Fruit fly (Drosophila melanogaster) whole organism, embryonic: ENCODE results near the gene LanB1.

Experiments
- ATbp ChIP-seq: fragments of 200-800 bp; sonication (Bioruptor generic); optimal IDR thresholded peaks from 2 replicates; lab custom pipeline; 2017; ENCODE audit warnings: missing biosample characterization, mild to moderate bottlenecking, missing genetic modification characterization, missing genetic modification reagents
- Abd-B ChIP-seq: fragments of 200-800 bp; sonication (Bioruptor generic); optimal IDR thresholded peaks from 2 replicates; lab custom pipeline; 2018; ENCODE audit warnings: missing biosample characterization, mild to moderate bottlenecking, missing genetic modification characterization, moderate library complexity
- Aef1 ChIP-seq: fragments of 200-800 bp; sonication (Bioruptor generic); IDR thresholded peaks from 3 replicates; pipeline ENCODE4 v1.3.6; 2022; ENCODE audit warnings: missing biosample characterization, missing genetic modification characterization
- CG14014 ChIP-seq: fragments of 200-800 bp; sonication (Bioruptor generic); IDR thresholded peaks from 2 replicates; pipeline ENCODE4 v1.3.6; 2022; ENCODE audit warnings: missing biosample characterization, missing genetic modification characterization
- CG15601 ChIP-seq: fragments of 200-800 bp; sonication (Bioruptor generic); optimal IDR thresholded peaks from 3 replicates; lab custom pipeline; 2019; ENCODE audit warnings: missing biosample characterization, mild to moderate bottlenecking, missing genetic modification characterization, moderate library complexity
- CG1832 ChIP-seq: fragments of 200-800 bp; sonication (Bioruptor generic); optimal IDR thresholded peaks from 2 replicates; lab custom pipeline; 2017; ENCODE audit warnings: missing biosample characterization, mild to moderate bottlenecking, missing genetic modification characterization, inconsistent platforms
- CG2120 ChIP-seq: fragments of 200-800 bp; sonication (Bioruptor generic); optimal IDR thresholded peaks from 3 replicates; lab custom pipeline; 2016; ENCODE audit warnings: missing biosample characterization, missing genetic modification characterization
- CG2712 ChIP-seq: fragments of 200-800 bp; optimal IDR thresholded peaks from 3 replicates; lab custom pipeline; 2019; ENCODE audit warnings: missing biosample characterization, mild to moderate bottlenecking, missing genetic modification characterization, moderate library complexity
- CG31224 ChIP-seq: fragments of 200-800 bp; sonication (Bioruptor generic); IDR thresholded peaks from 2 replicates; pipeline ENCODE4 v1.3.6; 2022; ENCODE audit warnings: missing biosample characterization, missing genetic modification characterization
- CG31365 ChIP-seq: fragments of 200-800 bp; sonication (Bioruptor generic); optimal IDR thresholded peaks from 2 replicates; lab custom pipeline; 2018; ENCODE audit warnings: missing biosample characterization, mild to moderate bottlenecking, missing genetic modification characterization
- CG6175 ChIP-seq: fragments of 200-800 bp; sonication (Bioruptor generic); IDR thresholded peaks from 3 replicates; pipeline ENCODE4 v1.3.6; 2022; ENCODE audit warnings: missing biosample characterization, missing genetic modification characterization
- CG7372 ChIP-seq: fragments of 200-800 bp; sonication (Bioruptor generic); IDR thresholded peaks from 2 replicates; pipeline ENCODE4 v1.3.6; 2022; ENCODE audit warnings: missing biosample characterization, missing genetic modification characterization
- CG8281 ChIP-seq: fragments of 200-800 bp; sonication (Bioruptor generic); optimal IDR thresholded peaks from 2 replicates; lab custom pipeline; 2018; ENCODE audit warnings: missing biosample characterization, mild to moderate bottlenecking, missing genetic modification characterization, moderate library complexity
- Dbx ChIP-seq: fragments of 200-800 bp; sonication (Bioruptor generic); IDR thresholded peaks from 3 replicates; pipeline ENCODE4 v1.3.6; 2022; ENCODE audit warnings: missing biosample characterization, missing genetic modification characterization
- Dek ChIP-seq: fragments of 200-800 bp; sonication (Bioruptor generic); optimal IDR thresholded peaks from 3 replicates; lab custom pipeline; 2019; ENCODE audit warnings: missing biosample characterization, mild to moderate bottlenecking, missing genetic modification characterization, moderate library complexity
- Dp ChIP-seq: fragments of 200-800 bp; sonication (Bioruptor generic); optimal IDR thresholded peaks from 2 replicates; lab custom pipeline; 2018; ENCODE audit warnings: missing biosample characterization, mild to moderate bottlenecking, missing genetic modification characterization, moderate library complexity
- E2f1 ChIP-seq: fragments of 200-800 bp; sonication (Bioruptor generic); IDR thresholded peaks from 2 replicates; pipeline ENCODE4 v1.3.6; 2022; ENCODE audit warnings: missing biosample characterization, missing genetic modification characterization
- Gsc ChIP-seq: fragments of 200-800 bp; sonication (Bioruptor generic); IDR thresholded peaks from 2 replicates; pipeline ENCODE4 v1.3.6; 2022; ENCODE audit warnings: missing biosample characterization, missing genetic modification characterization
- HHEX ChIP-seq: fragments of 200-800 bp; sonication (Bioruptor generic); optimal IDR thresholded peaks from 3 replicates; lab custom pipeline; 2017; ENCODE audit warnings: missing biosample characterization, mild to moderate bottlenecking, missing genetic modification characterization, missing genetic modification reagents
- HLH4C ChIP-seq: fragments of 200-800 bp; sonication (Bioruptor generic); IDR thresholded peaks from 3 replicates; pipeline ENCODE4 v1.3.6; 2022; ENCODE audit warnings: missing biosample characterization, missing genetic modification characterization; ENCODE audit not compliant: partially characterized antibody
- Hand ChIP-seq: fragments of 200-800 bp; sonication (Bioruptor generic); optimal IDR thresholded peaks from 2 replicates; lab custom pipeline; 2017; ENCODE audit warnings: mild to moderate bottlenecking, missing biosample characterization, missing genetic modification reagents, missing genetic modification characterization
- HmgD ChIP-seq: fragments of 200-800 bp; sonication (Bioruptor generic); optimal IDR thresholded peaks from 3 replicates; lab custom pipeline; 2016; ENCODE audit warnings: missing biosample characterization, missing genetic modification characterization
- Meics ChIP-seq: fragments of 200-800 bp; sonication (Bioruptor generic); optimal IDR thresholded peaks from 2 replicates; lab custom pipeline; 2017; ENCODE audit warnings: missing biosample characterization, mild to moderate bottlenecking, missing genetic modification characterization
- Nf-YC ChIP-seq: fragments of 200-800 bp; optimal IDR thresholded peaks from 3 replicates; lab custom pipeline; 2019; ENCODE audit warnings: missing biosample characterization, mild to moderate bottlenecking, missing genetic modification characterization, moderate library complexity
- Oli ChIP-seq: fragments of 200-800 bp; sonication (Bioruptor generic); optimal IDR thresholded peaks from 2 replicates; lab custom pipeline; 2018; ENCODE audit warnings: missing biosample characterization, mild to moderate bottlenecking, missing genetic modification characterization, moderate library complexity
- Optix ChIP-seq: fragments of 200-800 bp; sonication (Bioruptor generic); IDR thresholded peaks from 3 replicates; pipeline ENCODE4 v1.3.6; 2022; ENCODE audit warnings: missing biosample characterization, missing genetic modification characterization
- Trl ChIP-seq, 3 experiments: fragments of >200 bp in 2 of 3; fragments of 200-800 bp in 1 of 3; sonication (Bioruptor generic) in 1 of 3; optimal IDR thresholded peaks; 2 replicates in 1 of 3; 3 replicates in 2 of 3; lab custom pipeline; 2016 to 2017; ENCODE audit warnings: missing biosample characterization in 1 of 3, missing genetic modification characterization in 1 of 3
- YL-1 ChIP-seq: fragments of 200-800 bp; sonication (Bioruptor generic); optimal IDR thresholded peaks from 3 replicates; lab custom pipeline; 2017; ENCODE audit warnings: missing biosample characterization, mild to moderate bottlenecking, missing genetic modification characterization
- abd-A ChIP-seq: fragments of 200-800 bp; sonication (Bioruptor generic); optimal IDR thresholded peaks from 3 replicates; lab custom pipeline; 2019; ENCODE audit warnings: missing biosample characterization, mild to moderate bottlenecking, missing genetic modification characterization, moderate library complexity
- amos ChIP-seq: fragments of 200-800 bp; sonication (Bioruptor generic); IDR thresholded peaks from 2 replicates; pipeline ENCODE4 v1.3.6; 2022; ENCODE audit warnings: missing biosample characterization, missing genetic modification characterization; ENCODE audit not compliant: partially characterized antibody
- ase ChIP-seq: fragments of 200-800 bp; sonication (Bioruptor generic); IDR thresholded peaks from 3 replicates; pipeline ENCODE4 v1.3.6; 2022; ENCODE audit warnings: missing biosample characterization, missing genetic modification characterization
- chn ChIP-seq: fragments of 200-800 bp; sonication (Bioruptor generic); optimal IDR thresholded peaks from 2 replicates; lab custom pipeline; 2016; ENCODE audit warnings: missing biosample characterization, missing genetic modification characterization
- corto ChIP-seq: fragments of 200-800 bp; sonication (Bioruptor generic); optimal IDR thresholded peaks from 2 replicates; lab custom pipeline; 2016; ENCODE audit warnings: missing biosample characterization, mild to moderate bottlenecking, missing genetic modification characterization, moderate library complexity
- jumu ChIP-seq: fragments of 200-800 bp; sonication (Bioruptor generic); optimal IDR thresholded peaks from 3 replicates; lab custom pipeline; 2016; ENCODE audit warnings: missing biosample characterization, missing genetic modification characterization
- kah ChIP-seq: fragments of 200-800 bp; sonication (Bioruptor generic); optimal IDR thresholded peaks from 2 replicates; lab custom pipeline; 2018; ENCODE audit warnings: missing biosample characterization, mild to moderate bottlenecking, missing genetic modification characterization
- lov ChIP-seq, 2 experiments: fragments of 200-800 bp in 1 of 2; fragments of >200 bp in 1 of 2; sonication (Bioruptor generic) in 1 of 2; IDR thresholded peaks in 1 of 2; optimal IDR thresholded peaks in 1 of 2; 2 replicates in 1 of 2; 3 replicates in 1 of 2; pipeline versions ENCODE4 v1.3.6 to Lab custom; 2017 to 2022; ENCODE audit warnings: missing biosample characterization in 1 of 2, missing genetic modification characterization in 1 of 2
- mirr ChIP-seq: fragments of 200-800 bp; sonication (Bioruptor generic); optimal IDR thresholded peaks from 3 replicates; lab custom pipeline; 2018; ENCODE audit warnings: missing biosample characterization, mild to moderate bottlenecking, missing genetic modification characterization
- onecut ChIP-seq: fragments of 200-800 bp; sonication (Bioruptor generic); IDR thresholded peaks from 2 replicates; pipeline ENCODE4 v1.3.6; 2022; ENCODE audit warnings: missing biosample characterization, missing genetic modification characterization
- pfk ChIP-seq: fragments of 200-800 bp; sonication (Bioruptor generic); optimal IDR thresholded peaks from 2 replicates; lab custom pipeline; 2018; ENCODE audit warnings: missing biosample characterization, mild to moderate bottlenecking, missing genetic modification characterization, moderate library complexity
- pzg ChIP-seq: fragments of 200-800 bp; sonication (Bioruptor generic); optimal IDR thresholded peaks from 3 replicates; lab custom pipeline; 2018; ENCODE audit warnings: missing biosample characterization, mild to moderate bottlenecking, missing genetic modification characterization, moderate library complexity
- scrt ChIP-seq: fragments of 200-800 bp; sonication (Bioruptor generic); optimal IDR thresholded peaks from 2 replicates; lab custom pipeline; 2018; ENCODE audit warnings: missing biosample characterization, mild to moderate bottlenecking, missing genetic modification characterization, moderate library complexity
- sens ChIP-seq: fragments of 200-800 bp; sonication (Bioruptor generic); peaks from one replicate; lab custom pipeline; 2016; ENCODE audit warnings: missing biosample characterization, missing genetic modification characterization
- sna ChIP-seq: fragments of 200-800 bp; sonication (Bioruptor generic); IDR thresholded peaks from 2 replicates; pipeline ENCODE4 v1.3.6; 2022; ENCODE audit warnings: missing biosample characterization, missing genetic modification characterization; ENCODE audit not compliant: partially characterized antibody
- sqz ChIP-seq: fragments of 200-800 bp; sonication (Bioruptor generic); optimal IDR thresholded peaks from 3 replicates; lab custom pipeline; 2018; ENCODE audit warnings: missing biosample characterization, mild to moderate bottlenecking, missing genetic modification characterization
- tgo ChIP-seq: fragments of 200-800 bp; sonication (Bioruptor generic); IDR thresholded peaks from 3 replicates; pipeline ENCODE4 v1.3.6; 2022; ENCODE audit warnings: missing biosample characterization, missing genetic modification characterization
- toy ChIP-seq: fragments of 200-800 bp; sonication (Bioruptor generic); IDR thresholded peaks from 2 replicates; pipeline ENCODE4 v1.3.6; 2022; ENCODE audit warnings: missing biosample characterization, missing genetic modification characterization
- twi ChIP-seq: fragments of 200-800 bp; optimal IDR thresholded peaks from 2 replicates; lab custom pipeline; 2019; ENCODE audit warnings: missing biosample characterization, mild to moderate bottlenecking, missing genetic modification characterization, moderate library complexity
- vnd ChIP-seq: fragments of 200-800 bp; sonication (Bioruptor generic); IDR thresholded peaks from 3 replicates; pipeline ENCODE4 v1.3.6; 2022; ENCODE audit warnings: missing biosample characterization, missing genetic modification characterization; ENCODE audit not compliant: partially characterized antibody
- zf30C ChIP-seq: fragments of 200-800 bp; sonication (Bioruptor generic); optimal IDR thresholded peaks from 3 replicates; lab custom pipeline; 2018; ENCODE audit warnings: missing biosample characterization, mild to moderate bottlenecking, missing genetic modification characterization

Gene LanB1

DNA sequence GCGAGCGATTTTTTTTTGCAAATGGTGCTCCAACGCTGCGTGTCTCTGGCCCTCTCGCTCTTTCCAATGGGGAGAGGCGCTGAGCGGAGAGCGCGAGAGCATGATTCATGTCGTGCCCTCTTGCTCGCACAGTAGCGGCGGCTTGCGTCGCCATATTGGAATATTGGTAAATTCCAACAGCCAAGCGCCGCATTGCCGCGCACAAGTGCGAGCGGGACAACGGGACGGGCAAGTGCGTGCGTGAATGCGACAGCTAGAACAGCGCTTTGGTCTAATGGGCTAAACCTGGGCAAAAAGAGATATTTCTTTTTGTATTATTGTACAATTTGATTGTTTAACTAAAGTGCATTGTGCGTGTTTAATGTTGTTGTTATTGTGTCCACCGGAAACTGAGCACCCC, 17.0 kb downstream of the LanB1 start (continued):
- peak; percentile 15; the same call in 1 of the 3 replicates for TF ChIP-seq Aef1 (GFP tag; lab: Robert Waterston, UW)
- no peak for TF ChIP-seq tgo (GFP tag; lab: Robert Waterston, UW)
- peak; percentile 87 for TF ChIP-seq onecut (GFP tag; lab: Robert Waterston, UW)
- TF ChIP-seq Dbx: peak; percentile 27; the same call in 1 of the 3 replicates
- TF ChIP-seq corto (GFP tag; lab: Kevin White, UChicago): no peak
- no peak for TF ChIP-seq Optix (GFP tag; lab: Robert Waterston, UW)
- peak; percentile 36 for TF ChIP-seq CG2712 (tag; lab: Kevin White, UChicago)
- TF ChIP-seq CG31365: peak; percentile 3
- TF ChIP-seq Dp (GFP tag; lab: Kevin White, UChicago): no peak
- TF ChIP-seq Trl (optimal IDR thresholded peaks at IDR 0.05; lab: Kevin White, UChicago): peak in 1 of 2 experiments; percentile 72
- TF ChIP-seq Trl (GFP tag; optimal IDR thresholded peaks at IDR 0.05; lab: Kevin White, UChicago): no peak
- TF ChIP-seq ase (GFP tag; lab: Robert Waterston, UW): no peak
- peak; percentile 31 for TF ChIP-seq jumu (GFP tag; lab: Kevin White, UChicago)
- peak; percentile 3 for TF ChIP-seq pfk (GFP tag; lab: Kevin White, UChicago)
- TF ChIP-seq CG15601 (tag; lab: Kevin White, UChicago): no peak
- TF ChIP-seq YL-1 (GFP tag; lab: Kevin White, UChicago): peak; percentile 97
- peak; percentile 53 for TF ChIP-seq twi (tag; lab: Kevin White, UChicago)
- TF ChIP-seq amos (GFP tag; lab: Robert Waterston, UW): peak; percentile 57
- TF ChIP-seq pzg: peak; percentile 28
- TF ChIP-seq CG8281 (tag; lab: Kevin White, UChicago): peak; percentile 50
- TF ChIP-seq scrt (GFP tag; lab: Kevin White, UChicago): peak; percentile 55
- 0 out of 2 replicates have a peak, but pooled peaks have one; percentile 27 for TF ChIP-seq CG14014 (GFP tag; lab: Robert Waterston, UW)
- no peak for TF ChIP-seq toy (GFP tag; lab: Robert Waterston, UW)
- TF ChIP-seq mirr: peak; percentile 49
- no peak for TF ChIP-seq CG6175 (GFP tag; lab: Robert Waterston, UW)
- TF ChIP-seq HmgD: peak; percentile 45
- no peak for TF ChIP-seq Gsc (GFP tag; lab: Robert Waterston, UW)
- TF ChIP-seq sna (GFP tag; lab: Robert Waterston, UW): no peak
- TF ChIP-seq Oli (tag; lab: Kevin White, UChicago): no peak
- no peak for TF ChIP-seq HHEX
- TF ChIP-seq Hand (GFP tag; lab: Kevin White, UChicago): peak; percentile 47
- peak; percentile 25 for TF ChIP-seq chn (GFP tag; lab: Kevin White, UChicago)
- TF ChIP-seq CG2120 (GFP tag; lab: Kevin White, UChicago): no peak
- TF ChIP-seq abd-A (tag; lab: Kevin White, UChicago): peak; percentile 88
- TF ChIP-seq Abd-B (GFP tag; lab: Kevin White, UChicago): peak; percentile 5
- peak; percentile 1 for TF ChIP-seq kah (GFP tag; lab: Kevin White, UChicago)
- TF ChIP-seq E2f1: peak; percentile 24; the same call in 1 of the 2 replicates
- peak; percentile 78 for TF ChIP-seq sens (GFP tag; lab: Kevin White, UChicago)
- TF ChIP-seq CG7372 (GFP tag; lab: Robert Waterston, UW): peak; percentile 19; the same call in 1 of the 2 replicates
- peak; percentile 89 for TF ChIP-seq Nf-YC
- TF ChIP-seq vnd (GFP tag; lab: Robert Waterston, UW): peak; percentile 7; the same call in 1 of the 3 replicates
- TF ChIP-seq zf30C: peak; percentile 49
- no peak for TF ChIP-seq Dek (tag; lab: Kevin White, UChicago)
- peak; percentile 98 for TF ChIP-seq sqz
- no peak for TF ChIP-seq lov (optimal IDR thresholded peaks at IDR 0.05; lab: Kevin White, UChicago)
- peak; percentile 67; the same call in 1 of the 3 replicates for TF ChIP-seq lov (GFP tag; IDR thresholded peaks at IDR 0.05; lab: Robert Waterston, UW)
- TF ChIP-seq CG1832: peak; percentile 99
- no peak for TF ChIP-seq CG31224
- TF ChIP-seq Meics: peak; percentile 11
- peak; percentile 35 for TF ChIP-seq HLH4C (GFP tag; lab: Robert Waterston, UW)
- no peak for TF ChIP-seq ATbp (GFP tag; lab: Kevin White, UChicago)
